Worm (Caenorhabditis elegans) whole organism, young adult: ENCODE results near the gene sra-37.

Experiments
- Y53F4B.3 ChIP-seq: fragments of 200-800 bp; sonication (Bioruptor generic); IDR thresholded peaks from 2 replicates; pipeline ENCODE4 v1.3.6; 2022; ENCODE audit warnings: missing genetic modification reagents, missing genetic modification characterization, missing compliant biosample characterization
- dox-1 ChIP-seq: fragments of 200-800 bp; sonication (Bioruptor generic); IDR thresholded peaks from 2 replicates; pipeline ENCODE4 v1.3.6; 2022; ENCODE audit warnings: missing genetic modification reagents, missing genetic modification characterization, missing compliant biosample characterization
- snpc-1.1 ChIP-seq: sonication (generic microtip); optimal IDR thresholded peaks from 2 replicates; lab custom pipeline; 2017; ENCODE audit warnings: missing genetic modification characterization, mild to moderate bottlenecking, missing compliant biosample characterization, antibody characterized with exemption, moderate library complexity, missing genotype, missing genetic modification reagents; ENCODE audit not compliant: insufficient read depth
- snpc-4 ChIP-seq, 5 experiments: fragments of 150-350 bp in 1 of 5; sonication (generic microtip) in 4 of 5; optimal IDR thresholded peaks; 2 replicates each; lab custom pipeline; 2014 to 2018; ENCODE audit warnings: missing genetic modification characterization in 5 of 5, missing biosample characterization in 3 of 5, antibody characterized with exemption in 2 of 5, mild to moderate bottlenecking in 2 of 5, missing compliant biosample characterization in 2 of 5, missing genotype in 2 of 5, moderate library complexity in 2 of 5, missing genetic modification reagents in 1 of 5
- somi-1 ChIP-seq: fragments of 200-800 bp; sonication (Bioruptor generic); optimal IDR thresholded peaks from 2 replicates; lab custom pipeline; 2018; ENCODE audit warnings: mild to moderate bottlenecking, missing genetic modification characterization, missing compliant biosample characterization
- ztf-25 ChIP-seq: fragments of 200-800 bp; sonication (Bioruptor generic); IDR thresholded peaks from 2 replicates; pipeline ENCODE4 v1.3.6; 2022; ENCODE audit warnings: missing genetic modification reagents, missing genetic modification characterization, missing compliant biosample characterization

Gene sra-37

ce11 chrX:13841277-13841676, 51.9 kb downstream of the sra-37 start, which contains the start of gene M03B6.1:
M03B6.1 (plus strand) TSS chrX:13841610.
- TF ChIP-seq dox-1 (no peak), ztf-25 (GFP tag; lab: Robert Waterston, UW) (no peak), snpc-4 (GFP tag; optimal IDR thresholded peaks at IDR 0.05; lab: Kevin White, UChicago) (no peak), snpc-4 (tag; optimal IDR thresholded peaks at IDR 0.05; lab: Kevin White, UChicago) (no peak), somi-1 (GFP tag; lab: Kevin White, UChicago) (no peak), Y53F4B.3 (no peak), snpc-1.1 (tag; lab: Kevin White, UChicago) (no peak)
